Fruit fly (Drosophila melanogaster): ENCODE data around the gene Mur11Da.
A peak's percentile ranks its signal among the peaks of the same experiment; 100 is the strongest.

Gene Mur11Da

dm6 chrX:12947670-12948069 is 20.0 kb upstream of the Mur11Da start (continued):
- TF ChIP-seq Doc3 (GFP tag; IDR thresholded peaks at IDR 0.05; ENCODE audit: partially characterized antibody), result no peak
- no peak for TF ChIP-seq gsb (GFP tag; IDR thresholded peaks at IDR 0.05)
- TF ChIP-seq inv (GFP tag; IDR thresholded peaks at IDR 0.05; ENCODE audit: partially characterized antibody), result no peak
- 0 out of 3 replicates have a peak, but pooled peaks have one; percentile 26 for TF ChIP-seq gce (GFP tag; IDR thresholded peaks at IDR 0.05)
- TF ChIP-seq CG7745 (tag; optimal IDR thresholded peaks at IDR 0.05), result no peak
- TF ChIP-seq sna (GFP tag; IDR thresholded peaks at IDR 0.05; ENCODE audit: partially characterized antibody), result no peak
- no peak for TF ChIP-seq Lpt (GFP tag; optimal IDR thresholded peaks at IDR 0.05)
- no peak for TF ChIP-seq CG9817 (tag; optimal IDR thresholded peaks at IDR 0.05)
- no peak for TF ChIP-seq wor (GFP tag; IDR thresholded peaks at IDR 0.05)
- TF ChIP-seq Lhr (GFP tag; optimal IDR thresholded peaks at IDR 0.05), result no peak
- TF ChIP-seq CrebB (tag; optimal IDR thresholded peaks at IDR 0.05), result no peak
- TF ChIP-seq ttk (GFP tag; IDR thresholded peaks at IDR 0.05), result no peak
- peak; percentile 17 for TF ChIP-seq bcd (GFP tag; optimal IDR thresholded peaks at IDR 0.05)
- TF ChIP-seq pzg (GFP tag; optimal IDR thresholded peaks at IDR 0.05), result no peak
- no peak for TF ChIP-seq corto (GFP tag; optimal IDR thresholded peaks at IDR 0.05)
- TF ChIP-seq CG14050 (GFP tag; IDR thresholded peaks at IDR 0.05), result no peak
- TF ChIP-seq NFAT (GFP tag; IDR thresholded peaks at IDR 0.05), result no peak
- no peak for TF ChIP-seq pan (optimal IDR thresholded peaks at IDR 0.05)
- no peak for TF ChIP-seq pan (GFP tag; optimal IDR thresholded peaks at IDR 0.05 in 1 of 2, IDR thresholded peaks at IDR 0.05 in 1 of 2)
- TF ChIP-seq insv (GFP tag; optimal IDR thresholded peaks at IDR 0.05), result peak in 1 of 2 experiments; percentile 16
- no peak for TF ChIP-seq sqz (GFP tag; optimal IDR thresholded peaks at IDR 0.05)
- peak; percentile 74 for TF ChIP-seq CG34376 (GFP tag; optimal IDR thresholded peaks at IDR 0.05)
- TF ChIP-seq lola (GFP tag; optimal IDR thresholded peaks at IDR 0.05), result no peak
- peak; percentile 41 for TF ChIP-seq Fer1 (GFP tag; optimal IDR thresholded peaks at IDR 0.05)
- TF ChIP-seq tap (tag; optimal IDR thresholded peaks at IDR 0.05), result no peak
- no peak for TF ChIP-seq CG9932 (GFP tag; IDR thresholded peaks at IDR 0.05)
- no peak for TF ChIP-seq dmrt99B (tag; optimal IDR thresholded peaks at IDR 0.05)
- TF ChIP-seq disco-r (GFP tag; optimal IDR thresholded peaks at IDR 0.05), result no peak
- no peak for TF ChIP-seq slp2 (GFP tag; optimal IDR thresholded peaks at IDR 0.05)
- peak; percentile 49 for TF ChIP-seq HHEX (GFP tag; optimal IDR thresholded peaks at IDR 0.05)
- no peak for TF ChIP-seq exex (tag; optimal IDR thresholded peaks at IDR 0.05)
- no peak for TF ChIP-seq CG2199 (GFP tag; IDR thresholded peaks at IDR 0.05)
- peak; percentile 91 for TF ChIP-seq CG31365 (tag; optimal IDR thresholded peaks at IDR 0.05)
- TF ChIP-seq CG12155 (GFP tag; optimal IDR thresholded peaks at IDR 0.05), result no peak
- TF ChIP-seq CG42726 (GFP tag; IDR thresholded peaks at IDR 0.05; ENCODE audit: partially characterized antibody), result no peak
- TF ChIP-seq CG10267 (tag; optimal IDR thresholded peaks at IDR 0.05), result no peak
- TF ChIP-seq Ssrp (tag; optimal IDR thresholded peaks at IDR 0.05), result no peak
- TF ChIP-seq sima (GFP tag; optimal IDR thresholded peaks at IDR 0.05), result no peak
- TF ChIP-seq Oaz (GFP tag; IDR thresholded peaks at IDR 0.05), result no peak
- no peak for TF ChIP-seq CG10366 (GFP tag; IDR thresholded peaks at IDR 0.05)
- no peak for TF ChIP-seq hb (GFP tag; IDR thresholded peaks at IDR 0.05; ENCODE audit: partially characterized antibody)
- TF ChIP-seq chn (GFP tag; optimal IDR thresholded peaks at IDR 0.05), result no peak
- no peak for TF ChIP-seq fru (optimal IDR thresholded peaks at IDR 0.05)
- peak; percentile 35 for TF ChIP-seq CG13775 (GFP tag; optimal IDR thresholded peaks at IDR 0.05)
- TF ChIP-seq nmo (GFP tag; optimal IDR thresholded peaks at IDR 0.05), result peak; percentile 2
- TF ChIP-seq CG11695 (GFP tag; IDR thresholded peaks at IDR 0.05), result no peak
- TF ChIP-seq CG9727 (GFP tag; optimal IDR thresholded peaks at IDR 0.05), result no peak
- TF ChIP-seq MESR4 (GFP tag; optimal IDR thresholded peaks at IDR 0.05), result no peak
- peak; percentile 53 for TF ChIP-seq CG6813 (GFP tag; optimal IDR thresholded peaks at IDR 0.05)
- no peak for TF ChIP-seq ash1 (GFP tag; optimal IDR thresholded peaks at IDR 0.05)
- no peak for TF ChIP-seq PHDP (tag; optimal IDR thresholded peaks at IDR 0.05)
